Worm (Caenorhabditis elegans) whole organism, young adult: Measurements from ENCODE around the gene W04G3.5.

Experiments
- B0035.1 ChIP-seq: sonication (generic microtip); optimal IDR thresholded peaks from 2 replicates; lab custom pipeline; 2016; ENCODE audit warnings: missing genetic modification characterization, mild to moderate bottlenecking, missing compliant biosample characterization, missing genotype, missing genetic modification reagents
- B0336.3 ChIP-seq: fragments of 200-800 bp; sonication (Bioruptor generic); IDR thresholded peaks from 2 replicates; pipeline ENCODE4 v1.3.6; 2022; ENCODE audit warnings: missing genetic modification characterization, missing compliant biosample characterization
- C06A6.2 ChIP-seq: fragments of 200-800 bp; sonication (Bioruptor generic); conservative IDR thresholded peaks from 2 replicates; pipeline ENCODE4 v1.3.6; 2022; ENCODE audit warnings: missing genetic modification characterization, missing compliant biosample characterization
- F23B12.7 ChIP-seq: sonication (generic microtip); optimal IDR thresholded peaks from 2 replicates; lab custom pipeline; 2017; ENCODE audit warnings: missing genetic modification characterization, mild to moderate bottlenecking, missing compliant biosample characterization, antibody characterized with exemption, moderate library complexity; ENCODE audit not compliant: insufficient read depth
- F33H1.4 ChIP-seq: fragments of 200-800 bp; sonication (Bioruptor generic); IDR thresholded peaks from 2 replicates; pipeline ENCODE4 v1.3.6; 2022; ENCODE audit warnings: missing genetic modification reagents, missing genetic modification characterization, missing compliant biosample characterization
- F52B5.7 ChIP-seq: sonication (generic microtip); optimal IDR thresholded peaks from 2 replicates; lab custom pipeline; 2016; ENCODE audit warnings: mild to moderate bottlenecking, missing genetic modification characterization, missing compliant biosample characterization
- K12H6.12 ChIP-seq: fragments of 200-800 bp; sonication (Bioruptor generic); optimal IDR thresholded peaks from 2 replicates; lab custom pipeline; 2018; ENCODE audit warnings: mild to moderate bottlenecking, missing genetic modification characterization, missing compliant biosample characterization
- T07F8.4 ChIP-seq: sonication (generic microtip); optimal IDR thresholded peaks from 2 replicates; lab custom pipeline; 2016; ENCODE audit warnings: mild to moderate bottlenecking, missing genetic modification characterization, moderate library complexity, missing compliant biosample characterization
- Y53G8AR.9 ChIP-seq: fragments of 200-800 bp; sonication (Bioruptor generic); conservative IDR thresholded peaks from 2 replicates; pipeline ENCODE4 v1.3.6; 2022; ENCODE audit warnings: missing genetic modification reagents, missing genetic modification characterization, missing compliant biosample characterization
- Y56A3A.18 ChIP-seq: fragments of 200-800 bp; sonication (Bioruptor generic); IDR thresholded peaks from 2 replicates; pipeline ENCODE4 v1.3.6; 2022; ENCODE audit warnings: missing genetic modification reagents, missing genetic modification characterization, missing compliant biosample characterization
- ama-1 ChIP-seq, 3 experiments: fragments of 150-350 bp in 1 of 3; sonication (generic microtip) in 2 of 3; optimal IDR thresholded peaks; 2 replicates each; lab custom pipeline; 2014 to 2018; ENCODE audit warnings: missing biosample characterization in 2 of 3, missing genetic modification characterization in 2 of 3, missing genetic modification reagents in 2 of 3
- attf-6 ChIP-seq: fragments of 200-800 bp; sonication (Bioruptor generic); IDR thresholded peaks from 2 replicates; pipeline ENCODE4 v1.3.6; 2022; ENCODE audit warnings: missing genetic modification reagents, missing genetic modification characterization, missing compliant biosample characterization
- bed-1 ChIP-seq: fragments of 200-800 bp; sonication (Bioruptor generic); IDR thresholded peaks from 2 replicates; pipeline ENCODE4 v1.3.6; 2022; ENCODE audit warnings: missing genetic modification reagents, missing genetic modification characterization, missing compliant biosample characterization
- bed-2 ChIP-seq: fragments of 200-800 bp; sonication (Bioruptor generic); IDR thresholded peaks from 2 replicates; pipeline ENCODE4 v1.3.6; 2022; ENCODE audit warnings: missing genetic modification reagents, missing genetic modification characterization, missing compliant biosample characterization
- ccch-3 ChIP-seq: fragments of 200-800 bp; sonication (Bioruptor generic); optimal IDR thresholded peaks from 2 replicates; lab custom pipeline; 2018; ENCODE audit warnings: mild to moderate bottlenecking, missing genetic modification characterization, missing compliant biosample characterization
- cebp-1 ChIP-seq, 2 experiments: fragments of 200-800 bp in 1 of 2; sonication (Bioruptor generic) in 1 of 2; sonication (generic microtip) in 1 of 2; IDR thresholded peaks in 1 of 2; optimal IDR thresholded peaks in 1 of 2; 2 replicates each; pipeline versions ENCODE4 v1.3.6 to Lab custom; 2017 to 2022; ENCODE audit warnings: missing compliant biosample characterization in 2 of 2, missing genetic modification characterization in 2 of 2, mild to moderate bottlenecking in 1 of 2, missing genetic modification reagents in 1 of 2, moderate library complexity in 1 of 2
- ceh-27 ChIP-seq: fragments of 200-800 bp; sonication (Bioruptor generic); optimal IDR thresholded peaks from 2 replicates; lab custom pipeline; 2018; ENCODE audit warnings: mild to moderate bottlenecking, missing genetic modification characterization, moderate library complexity, missing compliant biosample characterization
- ceh-58 ChIP-seq: fragments of 200-800 bp; sonication (Bioruptor generic); IDR thresholded peaks from 2 replicates; pipeline ENCODE4 v1.3.6; 2022; ENCODE audit warnings: missing genetic modification characterization, missing compliant biosample characterization
- ceh-79 ChIP-seq: sonication (generic microtip); optimal IDR thresholded peaks from 2 replicates; lab custom pipeline; 2017; ENCODE audit warnings: mild to moderate bottlenecking, missing genetic modification characterization, missing compliant biosample characterization
- ceh-91 ChIP-seq: fragments of 200-800 bp; sonication (Bioruptor generic); IDR thresholded peaks from 2 replicates; pipeline ENCODE4 v1.3.6; 2022; ENCODE audit warnings: missing genetic modification reagents, missing genetic modification characterization, missing compliant biosample characterization
- dpff-1 ChIP-seq: sonication (generic microtip); optimal IDR thresholded peaks from 2 replicates; lab custom pipeline; 2017; ENCODE audit warnings: mild to moderate bottlenecking, missing genetic modification characterization, missing compliant biosample characterization
- efl-1 ChIP-seq: fragments of 150-350 bp; optimal IDR thresholded peaks from 2 replicates; lab custom pipeline; 2014; ENCODE audit warnings: missing biosample characterization, missing genetic modification reagents, missing genetic modification characterization
- egl-44 ChIP-seq: fragments of 200-800 bp; sonication (Bioruptor generic); IDR thresholded peaks from 2 replicates; pipeline ENCODE4 v1.3.6; 2022; ENCODE audit warnings: missing genetic modification reagents, missing genetic modification characterization, missing compliant biosample characterization
- egrh-3 ChIP-seq: fragments of 200-800 bp; sonication (Bioruptor generic); IDR thresholded peaks from 2 replicates; pipeline ENCODE4 v1.3.6; 2022; ENCODE audit warnings: missing genetic modification reagents, missing genetic modification characterization, missing compliant biosample characterization
- ekl-4 ChIP-seq: fragments of 200-800 bp; sonication (Bioruptor generic); IDR thresholded peaks from 2 replicates; pipeline ENCODE4 v1.3.6; 2022; ENCODE audit warnings: missing genetic modification reagents, missing genetic modification characterization, missing compliant biosample characterization
- him-1 ChIP-seq: sonication (generic microtip); optimal IDR thresholded peaks from 2 replicates; lab custom pipeline; 2016; ENCODE audit warnings: missing genotype, missing genetic modification reagents, missing genetic modification characterization, missing compliant biosample characterization
- hmg-20 ChIP-seq: fragments of 200-800 bp; sonication (Bioruptor generic); IDR thresholded peaks from 2 replicates; pipeline ENCODE4 v1.3.6; 2022; ENCODE audit warnings: missing genetic modification reagents, missing genetic modification characterization, missing compliant biosample characterization
- hrde-1 ChIP-seq: sonication (generic microtip); optimal IDR thresholded peaks from 2 replicates; lab custom pipeline; 2016; ENCODE audit warnings: missing genetic modification characterization, mild to moderate bottlenecking, missing compliant biosample characterization, moderate library complexity, missing genotype, missing genetic modification reagents, borderline replicate concordance
- hsf-1 ChIP-seq: fragments of 200-800 bp; sonication (Bioruptor generic); IDR thresholded peaks from 2 replicates; pipeline ENCODE4 v1.3.6; 2022; ENCODE audit warnings: missing genetic modification reagents, missing genetic modification characterization, missing compliant biosample characterization
- lag-1 ChIP-seq: fragments of 200-800 bp; sonication (Bioruptor generic); IDR thresholded peaks from 2 replicates; pipeline ENCODE4 v1.3.6; 2022; ENCODE audit warnings: missing genetic modification reagents, missing genetic modification characterization, missing compliant biosample characterization
- lin-26 ChIP-seq: fragments of 200-800 bp; sonication (Bioruptor generic); IDR thresholded peaks from 2 replicates; pipeline ENCODE4 v1.3.6; 2022; ENCODE audit warnings: missing genetic modification reagents, missing genetic modification characterization, missing compliant biosample characterization
- lin-40 ChIP-seq: sonication (generic microtip); optimal IDR thresholded peaks from 2 replicates; lab custom pipeline; 2016; ENCODE audit warnings: missing genetic modification characterization, mild to moderate bottlenecking, missing compliant biosample characterization, missing genotype, missing genetic modification reagents
- lir-1 ChIP-seq: fragments of 200-800 bp; sonication (Bioruptor generic); conservative IDR thresholded peaks from 2 replicates; pipeline ENCODE4 v1.3.6; 2022; ENCODE audit warnings: missing genetic modification reagents, missing genetic modification characterization, missing compliant biosample characterization
- lsl-1 ChIP-seq: fragments of 200-800 bp; sonication (Bioruptor generic); optimal IDR thresholded peaks from 2 replicates; lab custom pipeline; 2018; ENCODE audit warnings: mild to moderate bottlenecking, missing genetic modification characterization, moderate library complexity, missing compliant biosample characterization
- madf-6 ChIP-seq: fragments of 200-800 bp; sonication (Bioruptor generic); IDR thresholded peaks from 2 replicates; pipeline ENCODE4 v1.3.6; 2022; ENCODE audit warnings: missing genetic modification reagents, missing genetic modification characterization, missing compliant biosample characterization
- madf-8 ChIP-seq: fragments of 200-800 bp; sonication (Bioruptor generic); conservative IDR thresholded peaks from 2 replicates; pipeline ENCODE4 v1.3.6; 2022; ENCODE audit warnings: missing genetic modification reagents, missing genetic modification characterization, missing compliant biosample characterization
- mcd-1 ChIP-seq: fragments of 200-800 bp; sonication (Bioruptor generic); IDR thresholded peaks from 2 replicates; pipeline ENCODE4 v1.3.6; 2022; ENCODE audit warnings: missing genetic modification reagents, missing genetic modification characterization, missing compliant biosample characterization
- mes-4 ChIP-seq: sonication (generic microtip); optimal IDR thresholded peaks from 2 replicates; lab custom pipeline; 2016; ENCODE audit warnings: missing genotype, missing genetic modification characterization, missing compliant biosample characterization
- nhr-179 ChIP-seq: sonication (generic microtip); optimal IDR thresholded peaks from 2 replicates; lab custom pipeline; 2016; ENCODE audit warnings: mild to moderate bottlenecking, missing genetic modification characterization, missing compliant biosample characterization
- nhr-90 ChIP-seq: sonication (generic microtip); optimal IDR thresholded peaks from 2 replicates; lab custom pipeline; 2016; ENCODE audit warnings: missing genotype, mild to moderate bottlenecking, missing genetic modification characterization, missing compliant biosample characterization
- snpc-1.3 ChIP-seq: sonication (generic microtip); optimal IDR thresholded peaks from 2 replicates; lab custom pipeline; 2017; ENCODE audit warnings: missing genetic modification characterization, mild to moderate bottlenecking, missing compliant biosample characterization, antibody characterized with exemption, moderate library complexity, missing genotype, missing genetic modification reagents; ENCODE audit not compliant: insufficient read depth
- xnd-1 ChIP-seq: sonication (generic microtip); optimal IDR thresholded peaks from 2 replicates; lab custom pipeline; 2016; ENCODE audit warnings: missing genotype, missing genetic modification reagents, missing genetic modification characterization, missing compliant biosample characterization
- ztf-22 ChIP-seq: fragments of 200-800 bp; sonication (Bioruptor generic); optimal IDR thresholded peaks from 2 replicates; lab custom pipeline; 2018; ENCODE audit warnings: mild to moderate bottlenecking, missing genetic modification characterization, moderate library complexity, missing compliant biosample characterization
- ztf-3 ChIP-seq: fragments of 200-800 bp; sonication (Bioruptor generic); optimal IDR thresholded peaks from 2 replicates; lab custom pipeline; 2018; ENCODE audit warnings: mild to moderate bottlenecking, missing genetic modification characterization, missing compliant biosample characterization

Gene W04G3.5

DNA sequence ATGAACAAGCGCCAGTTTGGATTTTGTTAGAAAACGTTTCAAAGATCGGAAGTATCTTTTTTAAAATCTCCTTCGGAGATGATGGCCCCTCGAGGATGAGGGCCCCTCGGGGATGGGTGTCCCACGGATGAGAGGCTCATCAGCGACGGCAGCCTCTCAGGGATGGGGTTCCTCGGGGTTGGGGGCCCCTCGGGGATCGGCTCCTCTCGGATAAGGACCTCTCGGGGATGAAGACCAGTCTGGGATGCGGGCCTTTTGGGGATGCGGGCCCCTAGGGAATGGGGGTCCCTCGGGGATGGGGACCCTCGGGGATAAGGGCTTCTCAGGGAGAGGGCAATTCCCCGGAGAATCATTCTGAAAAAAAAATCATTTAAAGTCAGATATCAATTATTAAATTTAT lies 23.1 kb upstream of the W04G3.5 start:
- peak; percentile 50; the same call in 1 of the 2 replicates for TF ChIP-seq ekl-4 (GFP tag; lab: Robert Waterston, UW)
- no peak for TF ChIP-seq ceh-91 (GFP tag; lab: Robert Waterston, UW)
- peak; percentile 94 for TF ChIP-seq egrh-3 (GFP tag; lab: Robert Waterston, UW)

- TF ChIP-seq efl-1 (GFP tag; lab: Kevin White, UChicago) (no peak), egl-44 (GFP tag; lab: Robert Waterston, UW) (no peak), dpff-1 (tag; lab: Kevin White, UChicago) (no peak), ztf-22 (GFP tag; lab: Kevin White, UChicago) (no peak), ceh-79 (tag; lab: Kevin White, UChicago) (no peak), nhr-179 (tag; lab: Kevin White, UChicago) (no peak), Y56A3A.18 (GFP tag; lab: Robert Waterston, UW) (no peak), lir-1 (no peak), lag-1 (no peak), bed-2 (GFP tag; lab: Robert Waterston, UW) (no peak), K12H6.12 (no peak), T07F8.4 (tag; lab: Kevin White, UChicago) (no peak), xnd-1 (no peak), lin-26 (GFP tag; lab: Robert Waterston, UW) (no peak), hmg-20 (GFP tag; lab: Robert Waterston, UW) (no peak)
Measured at ce11 chrX:11053615-11054014, 19.8 kb upstream of the W04G3.5 start, which contains the start of gene C09F12.2. Gene C09F12.2, plus strand, starts transcription at chrX:11053915.

DNA sequence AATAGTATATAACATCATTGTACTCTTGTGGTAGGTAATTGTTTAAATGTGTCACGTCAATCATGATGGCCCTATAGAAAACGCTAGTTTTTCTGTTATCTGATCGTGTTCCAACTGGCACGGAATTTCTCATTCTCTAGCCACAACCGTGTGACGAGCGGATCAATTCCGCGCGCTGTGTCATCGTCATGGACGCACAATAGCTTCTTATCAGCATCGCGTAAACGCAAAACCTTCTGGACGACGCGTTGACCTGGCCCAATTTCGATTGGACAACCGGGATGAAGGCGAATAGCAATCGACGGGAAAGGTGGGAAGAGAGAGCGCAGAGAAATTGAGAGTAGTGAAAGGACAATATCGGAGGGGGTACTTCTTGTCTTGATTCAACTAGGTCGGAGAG lies 16.4 kb upstream of the W04G3.5 start, which contains the start of gene lpr-3:
TSS of gene lpr-3 (plus strand) at position 374 of the 400 bp plus-strand sequence.
- no peak for TF ChIP-seq dpff-1 (tag; lab: Kevin White, UChicago)
- no peak for TF ChIP-seq B0035.1 (tag; lab: Kevin White, UChicago)
- no peak for TF ChIP-seq ama-1 (optimal IDR thresholded peaks at IDR 0.05; lab: Kevin White, UChicago)
- no peak for TF ChIP-seq ama-1 (GFP tag; optimal IDR thresholded peaks at IDR 0.05; lab: Kevin White, UChicago)
- TF ChIP-seq mcd-1 (GFP tag; lab: Robert Waterston, UW): no peak
- TF ChIP-seq him-1: no peak
- no peak for TF ChIP-seq attf-6 (GFP tag; lab: Robert Waterston, UW)
- no peak for TF ChIP-seq snpc-1.3 (tag; lab: Kevin White, UChicago)
- TF ChIP-seq C06A6.2 (GFP tag; lab: Robert Waterston, UW): no peak
- TF ChIP-seq ceh-27 (GFP tag; lab: Kevin White, UChicago): no peak
- TF ChIP-seq bed-1: no peak
- TF ChIP-seq ztf-3 (GFP tag; lab: Kevin White, UChicago): no peak
- no peak for TF ChIP-seq B0336.3
- TF ChIP-seq ceh-58: no peak
- TF ChIP-seq ekl-4 (GFP tag; lab: Robert Waterston, UW): no peak
- TF ChIP-seq ccch-3: no peak
- TF ChIP-seq cebp-1 (GFP tag; IDR thresholded peaks at IDR 0.05; lab: Robert Waterston, UW): no peak
- no peak for TF ChIP-seq cebp-1 (tag; optimal IDR thresholded peaks at IDR 0.05; lab: Kevin White, UChicago)
- TF ChIP-seq lsl-1 (GFP tag; lab: Kevin White, UChicago): no peak
- no peak for TF ChIP-seq madf-6
- TF ChIP-seq, all 124 proteins: peak for 0

DNA sequence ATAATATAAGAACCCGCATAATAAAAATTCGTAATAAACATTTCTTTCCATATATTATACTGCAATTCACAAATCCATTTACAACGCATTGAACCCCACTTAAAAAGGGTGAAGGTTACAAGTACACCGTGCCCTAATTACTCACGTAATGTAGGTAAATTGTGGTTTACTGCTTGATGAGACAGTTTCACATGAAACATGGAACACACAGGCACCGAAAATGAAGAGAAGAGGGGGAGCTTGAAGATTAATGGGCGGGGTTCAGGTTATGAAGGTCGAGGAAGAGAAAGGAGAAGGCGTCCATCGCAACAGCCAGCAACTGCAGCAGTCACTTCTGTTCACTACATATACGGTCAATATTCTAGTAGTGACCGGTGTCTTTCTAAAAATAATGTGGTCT lies 13.7 kb upstream of the W04G3.5 start, which contains the start of gene lpr-6:
TSS of gene lpr-6 (plus strand) at position 251 of the 400 bp plus-strand sequence.
- TF ChIP-seq F52B5.7 (no peak), ekl-4 (GFP tag; lab: Robert Waterston, UW) (no peak), hrde-1 (tag; lab: Kevin White, UChicago) (no peak), madf-8 (no peak), F33H1.4 (GFP tag; lab: Robert Waterston, UW) (no peak), mes-4 (no peak), cebp-1 (GFP tag; IDR thresholded peaks at IDR 0.05; lab: Robert Waterston, UW) (no peak), cebp-1 (tag; optimal IDR thresholded peaks at IDR 0.05; lab: Kevin White, UChicago) (no peak), hsf-1 (GFP tag; lab: Robert Waterston, UW) (no peak), B0336.3 (no peak), lag-1 (no peak), F23B12.7 (tag; lab: Kevin White, UChicago) (no peak), nhr-90 (tag; lab: Kevin White, UChicago) (no peak), lin-40 (tag; lab: Kevin White, UChicago) (no peak), Y53G8AR.9 (GFP tag; lab: Robert Waterston, UW) (no peak)
